Fruit fly (Drosophila melanogaster): ENCODE results near the gene Pitslre.
A peak's percentile ranks its signal among the peaks of the same experiment; 100 is the strongest.

The Pitslre gene

dm6 chr3L:20730323-20731238, 40.7 kb upstream of the Pitslre start, which contains the start of gene CG13252 (continued):
- TF ChIP-seq ssp (GFP tag; IDR thresholded peaks at IDR 0.05) (no peak), Mes4 (GFP tag; optimal IDR thresholded peaks at IDR 0.05) (no peak), ash1 (GFP tag; optimal IDR thresholded peaks at IDR 0.05) (no peak), da (GFP tag; optimal IDR thresholded peaks at IDR 0.05) (no peak), CG10543 (GFP tag; optimal IDR thresholded peaks at IDR 0.05) (peak; percentile 44), p53 (GFP tag; optimal IDR thresholded peaks at IDR 0.05) (no peak), CG17361 (GFP tag; IDR thresholded peaks at IDR 0.05) (0 out of 3 replicates have a peak, but pooled peaks have one; percentile 16), gsb (GFP tag; IDR thresholded peaks at IDR 0.05) (no peak), lmd (GFP tag; IDR thresholded peaks at IDR 0.05) (no peak), CG5953 (GFP tag; IDR thresholded peaks at IDR 0.05) (no peak), D19B (GFP tag; optimal IDR thresholded peaks at IDR 0.05) (no peak), ase (GFP tag; IDR thresholded peaks at IDR 0.05) (no peak), MESR4 (GFP tag; optimal IDR thresholded peaks at IDR 0.05) (no peak), CG8944 (GFP tag; optimal IDR thresholded peaks at IDR 0.05) (no peak), crc (GFP tag; optimal IDR thresholded peaks at IDR 0.05) (peak; percentile 38), Ssrp (tag; optimal IDR thresholded peaks at IDR 0.05) (no peak), Hmr (GFP tag; optimal IDR thresholded peaks at IDR 0.05) (peak; percentile 27), CG10431 (GFP tag; optimal IDR thresholded peaks at IDR 0.05) (peak; percentile 13), hb (GFP tag; IDR thresholded peaks at IDR 0.05; ENCODE audit: partially characterized antibody) (no peak), CG8290 (GFP tag; optimal IDR thresholded peaks at IDR 0.05) (no peak), CG8290 (tag; optimal IDR thresholded peaks at IDR 0.05) (peak in 1 of 2 experiments; percentile 82), TFAM (GFP tag; optimal IDR thresholded peaks at IDR 0.05) (no peak), lab (GFP tag; optimal IDR thresholded peaks at IDR 0.05) (peak; percentile 47), CG12391 (tag; optimal IDR thresholded peaks at IDR 0.05) (no peak), sc (optimal IDR thresholded peaks at IDR 0.05) (no peak), sc (GFP tag; optimal IDR thresholded peaks at IDR 0.05) (no peak), HLH54F (GFP tag; optimal IDR thresholded peaks at IDR 0.05) (no peak), esg (GFP tag; conservative IDR thresholded peaks at IDR 0.05) (no peak), CG11723 (GFP tag; optimal IDR thresholded peaks at IDR 0.05) (no peak), amos (GFP tag; IDR thresholded peaks at IDR 0.05; ENCODE audit: partially characterized antibody) (no peak), GATAe (GFP tag; conservative IDR thresholded peaks at IDR 0.05) (peak; percentile 16; the same call in 1 of the 2 replicates), Dfd (GFP tag; optimal IDR thresholded peaks at IDR 0.05) (no peak), CG11696 (GFP tag; IDR thresholded peaks at IDR 0.05) (no peak), unpg (GFP tag; optimal IDR thresholded peaks at IDR 0.05) (no peak), trem (tag; optimal IDR thresholded peaks at IDR 0.05) (no peak), onecut (GFP tag; IDR thresholded peaks at IDR 0.05) (no peak), ro (GFP tag; IDR thresholded peaks at IDR 0.05) (no peak), CG17385 (GFP tag; optimal IDR thresholded peaks at IDR 0.05) (no peak), repo (GFP tag; optimal IDR thresholded peaks at IDR 0.05) (no peak), C15 (GFP tag; IDR thresholded peaks at IDR 0.05) (no peak), pzg (GFP tag; optimal IDR thresholded peaks at IDR 0.05) (no peak), hkb (optimal IDR thresholded peaks at IDR 0.05) (no peak), hkb (GFP tag; IDR thresholded peaks at IDR 0.05) (no peak; the same call in 1 of the 2 replicates), CG1602 (GFP tag; optimal IDR thresholded peaks at IDR 0.05) (no peak), Stat92E (GFP tag; optimal IDR thresholded peaks at IDR 0.05) (no peak), dm (GFP tag; optimal IDR thresholded peaks at IDR 0.05) (no peak), CG11695 (GFP tag; IDR thresholded peaks at IDR 0.05) (no peak), CG14860 (GFP tag; IDR thresholded peaks at IDR 0.05; ENCODE audit: partially characterized antibody) (no peak), insv (GFP tag; optimal IDR thresholded peaks at IDR 0.05) (no peak), Ada2b (GFP tag; IDR thresholded peaks at IDR 0.05) (no peak)

Measured in whole organism, embryonic.